Fruit fly (Drosophila melanogaster) whole organism: Measurements from ENCODE around the gene Mnt.

ENCODE experiments used
- EcR ChIP-seq, 2 experiments: fragments of >200 bp; optimal IDR thresholded peaks; 2 replicates each; lab custom pipeline; 2017; ENCODE audit warnings: missing biosample characterization in 2 of 2, missing genetic modification characterization in 2 of 2, missing genetic modification reagents in 2 of 2
- pan ChIP-seq: fragments of >200 bp; optimal IDR thresholded peaks from 2 replicates; lab custom pipeline; 2017
- usp ChIP-seq: fragments of >200 bp; optimal IDR thresholded peaks from 2 replicates; lab custom pipeline; 2017; ENCODE audit warnings: missing biosample characterization, missing genetic modification characterization, mixed read lengths

DNA sequence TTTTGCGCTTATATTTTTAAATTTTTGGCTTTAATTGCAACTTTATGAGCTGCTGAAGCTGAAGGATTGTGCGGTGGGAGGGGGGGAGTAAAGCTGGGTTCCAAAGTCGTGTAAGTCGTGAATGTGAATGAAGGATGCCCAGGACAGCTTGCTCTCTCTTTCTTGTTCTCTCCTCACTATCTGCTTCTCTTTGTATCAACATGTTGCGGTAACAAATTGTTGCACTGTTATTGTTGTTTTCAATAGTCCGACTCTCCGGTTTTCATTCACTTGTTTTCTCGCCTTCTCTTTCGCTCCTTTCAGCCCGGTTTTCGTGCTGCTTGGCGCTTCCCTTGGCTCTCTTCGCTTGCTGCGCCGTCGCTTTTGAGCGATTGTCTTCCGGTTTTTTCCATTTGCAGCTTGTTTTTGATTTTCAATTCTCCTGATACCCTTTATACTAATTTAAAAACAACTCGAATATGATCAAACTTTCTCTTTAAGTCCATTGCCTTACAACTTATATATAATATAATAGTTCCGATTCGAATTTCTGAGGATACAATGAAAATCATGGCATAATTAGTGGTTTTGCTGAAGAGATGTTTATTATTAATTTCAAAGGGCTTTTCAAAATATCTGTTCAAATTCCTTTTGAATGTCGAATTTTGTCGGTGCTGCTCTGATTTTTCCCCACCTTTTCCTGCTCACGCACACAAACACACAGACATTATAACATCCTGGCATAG is 13.4 kb downstream of the Mnt start:
- TF ChIP-seq pan (lab: Kevin White, UChicago) (no peak), EcR (GFP tag; optimal IDR thresholded peaks at IDR 0.05; lab: Kevin White, UChicago) (no peak), usp (GFP tag; lab: Kevin White, UChicago) (no peak)
